Fruit fly (Drosophila melanogaster) whole organism, embryonic: ENCODE data around the gene Papss.

ENCODE experiments used
- Abd-B ChIP-seq: fragments of 200-800 bp; sonication (Bioruptor generic); optimal IDR thresholded peaks from 2 replicates; lab custom pipeline; 2018; ENCODE audit warnings: missing biosample characterization, mild to moderate bottlenecking, missing genetic modification characterization, moderate library complexity
- Bgb ChIP-seq: fragments of 200-800 bp; sonication (Bioruptor generic); IDR thresholded peaks from 2 replicates; pipeline ENCODE4 v1.3.6; 2022; ENCODE audit warnings: missing biosample characterization, missing genetic modification characterization; ENCODE audit not compliant: partially characterized antibody
- Bteb2 ChIP-seq: fragments of 200-800 bp; sonication (Bioruptor generic); optimal IDR thresholded peaks from 2 replicates; lab custom pipeline; 2016; ENCODE audit warnings: missing biosample characterization, missing genetic modification characterization
- CG1024 ChIP-seq: fragments of 200-800 bp; sonication (Bioruptor generic); IDR thresholded peaks from 2 replicates; pipeline ENCODE4 v1.3.6; 2022; ENCODE audit warnings: missing biosample characterization, missing genetic modification characterization
- CG10267 ChIP-seq: fragments of 200-800 bp; sonication (Bioruptor generic); optimal IDR thresholded peaks from 2 replicates; lab custom pipeline; 2018; ENCODE audit warnings: missing biosample characterization, mild to moderate bottlenecking, missing genetic modification characterization, moderate library complexity
- CG11695 ChIP-seq: fragments of 200-800 bp; sonication (Bioruptor generic); IDR thresholded peaks from 3 replicates; pipeline ENCODE4 v1.3.6; 2022; ENCODE audit warnings: missing biosample characterization, missing genetic modification characterization
- CG11696 ChIP-seq: fragments of 200-800 bp; sonication (Bioruptor generic); IDR thresholded peaks from 2 replicates; pipeline ENCODE4 v1.3.6; 2022; ENCODE audit warnings: missing biosample characterization, missing genetic modification characterization
- CG14441 ChIP-seq: fragments of 200-800 bp; sonication (Bioruptor generic); IDR thresholded peaks from 2 replicates; pipeline ENCODE4 v1.3.6; 2022; ENCODE audit warnings: missing biosample characterization, missing genetic modification characterization
- CG17186 ChIP-seq: fragments of 200-800 bp; sonication (Bioruptor generic); optimal IDR thresholded peaks from 3 replicates; lab custom pipeline; 2017; ENCODE audit warnings: missing biosample characterization, missing genetic modification reagents, missing genetic modification characterization
- CG17912 ChIP-seq: fragments of 200-800 bp; sonication (Bioruptor generic); optimal IDR thresholded peaks from 2 replicates; lab custom pipeline; 2018; ENCODE audit warnings: missing biosample characterization, mild to moderate bottlenecking, missing genetic modification characterization
- CG31365 ChIP-seq: fragments of 200-800 bp; sonication (Bioruptor generic); optimal IDR thresholded peaks from 2 replicates; lab custom pipeline; 2018; ENCODE audit warnings: missing biosample characterization, mild to moderate bottlenecking, missing genetic modification characterization
- CG33213 ChIP-seq: fragments of 200-800 bp; sonication (Bioruptor generic); optimal IDR thresholded peaks from 3 replicates; lab custom pipeline; 2016; ENCODE audit warnings: missing biosample characterization, missing genetic modification characterization
- CG6791 ChIP-seq: fragments of 200-800 bp; sonication (Bioruptor generic); IDR thresholded peaks from 3 replicates; pipeline ENCODE4 v1.3.6; 2022; ENCODE audit warnings: missing biosample characterization, missing genetic modification characterization; ENCODE audit not compliant: partially characterized antibody
- CG8388 ChIP-seq: fragments of 200-800 bp; sonication (Bioruptor generic); optimal IDR thresholded peaks from 2 replicates; lab custom pipeline; 2019; ENCODE audit warnings: missing biosample characterization, mild to moderate bottlenecking, missing genetic modification characterization, moderate library complexity
- CG8478 ChIP-seq: fragments of >200 bp; optimal IDR thresholded peaks from 2 replicates; lab custom pipeline; 2018
- CG8924 ChIP-seq: fragments of 200-800 bp; optimal IDR thresholded peaks from 3 replicates; lab custom pipeline; 2019; ENCODE audit warnings: missing biosample characterization, mild to moderate bottlenecking, missing genetic modification characterization, moderate library complexity
- CG9437 ChIP-seq: fragments of 200-800 bp; sonication (Bioruptor generic); optimal IDR thresholded peaks from 2 replicates; lab custom pipeline; 2018; ENCODE audit warnings: missing biosample characterization, mild to moderate bottlenecking, missing genetic modification characterization
- CHES-1-like ChIP-seq: fragments of 200-800 bp; sonication (Bioruptor generic); optimal IDR thresholded peaks from 2 replicates; lab custom pipeline; 2016; ENCODE audit warnings: missing biosample characterization, missing genetic modification characterization
- E2f2 ChIP-seq: fragments of 200-800 bp; sonication (Bioruptor generic); IDR thresholded peaks from 2 replicates; pipeline ENCODE4 v1.3.6; 2022; ENCODE audit warnings: missing biosample characterization, missing genetic modification characterization
- Fer2 ChIP-seq: fragments of 200-800 bp; sonication (Bioruptor generic); optimal IDR thresholded peaks from 2 replicates; lab custom pipeline; 2018; ENCODE audit warnings: missing biosample characterization, mild to moderate bottlenecking, missing genetic modification characterization, moderate library complexity
- HmgD ChIP-seq: fragments of 200-800 bp; sonication (Bioruptor generic); optimal IDR thresholded peaks from 3 replicates; lab custom pipeline; 2016; ENCODE audit warnings: missing biosample characterization, missing genetic modification characterization
- Hmx ChIP-seq: fragments of 200-800 bp; sonication (Bioruptor generic); optimal IDR thresholded peaks from 2 replicates; lab custom pipeline; 2016; ENCODE audit warnings: missing biosample characterization, missing genetic modification characterization
- Jarid2 ChIP-seq: fragments of 200-800 bp; sonication (Bioruptor generic); optimal IDR thresholded peaks from 3 replicates; lab custom pipeline; 2017; ENCODE audit warnings: mild to moderate bottlenecking, missing biosample characterization, missing genetic modification reagents, missing genetic modification characterization
- Mad ChIP-seq: fragments of 200-800 bp; sonication (Bioruptor generic); optimal IDR thresholded peaks from 2 replicates; lab custom pipeline; 2016; ENCODE audit warnings: missing biosample characterization, missing genetic modification characterization
- Med ChIP-seq: fragments of 200-800 bp; sonication (Bioruptor generic); peaks from one replicate; lab custom pipeline; 2016; ENCODE audit warnings: missing biosample characterization, missing genetic modification characterization, mild to moderate bottlenecking, inconsistent platforms, moderate library complexity
- Sox102F ChIP-seq: fragments of 200-800 bp; sonication (Bioruptor generic); optimal IDR thresholded peaks from 2 replicates; lab custom pipeline; 2018; ENCODE audit warnings: missing biosample characterization, mild to moderate bottlenecking, missing genetic modification characterization, moderate library complexity
- ab ChIP-seq: fragments of 200-800 bp; sonication (Bioruptor generic); optimal IDR thresholded peaks from 2 replicates; lab custom pipeline; 2016; ENCODE audit warnings: missing biosample characterization, missing genetic modification characterization
- ato ChIP-seq: fragments of 200-800 bp; sonication (Bioruptor generic); IDR thresholded peaks from 2 replicates; pipeline ENCODE4 v1.3.6; 2022; ENCODE audit warnings: missing biosample characterization, missing genetic modification characterization; ENCODE audit not compliant: partially characterized antibody
- az2 ChIP-seq: fragments of 200-800 bp; sonication (Bioruptor generic); optimal IDR thresholded peaks from 3 replicates; lab custom pipeline; 2016; ENCODE audit warnings: missing biosample characterization, missing genetic modification characterization
- bigmax ChIP-seq: fragments of 200-800 bp; sonication (Bioruptor generic); optimal IDR thresholded peaks from 2 replicates; lab custom pipeline; 2018; ENCODE audit warnings: missing biosample characterization, mild to moderate bottlenecking, missing genetic modification characterization
- cad ChIP-seq: fragments of >200 bp; optimal IDR thresholded peaks from 2 replicates; lab custom pipeline; 2017; ENCODE audit warnings: missing biosample characterization, missing genetic modification characterization
- caup ChIP-seq: fragments of 200-800 bp; sonication (Bioruptor generic); optimal IDR thresholded peaks from 3 replicates; lab custom pipeline; 2017; ENCODE audit warnings: missing biosample characterization, mild to moderate bottlenecking, missing genetic modification characterization, moderate library complexity; ENCODE audit not compliant: severe bottlenecking
- crp ChIP-seq, 2 experiments: fragments of 200-800 bp; sonication (Bioruptor generic); optimal IDR thresholded peaks; 2 replicates in 1 of 2; 3 replicates in 1 of 2; lab custom pipeline; 2017; ENCODE audit warnings: missing biosample characterization in 2 of 2, missing genetic modification characterization in 2 of 2, mild to moderate bottlenecking in 1 of 2, moderate library complexity in 1 of 2
- ems ChIP-seq: fragments of 200-800 bp; sonication (Bioruptor generic); optimal IDR thresholded peaks from 3 replicates; lab custom pipeline; 2016; ENCODE audit warnings: missing biosample characterization, missing genetic modification characterization
- fru ChIP-seq: fragments of >200 bp; optimal IDR thresholded peaks from 2 replicates; lab custom pipeline; 2017
- gsb-n ChIP-seq: fragments of 200-800 bp; sonication (Bioruptor generic); optimal IDR thresholded peaks from 3 replicates; lab custom pipeline; 2018; ENCODE audit warnings: missing biosample characterization, mild to moderate bottlenecking, missing genetic modification characterization
- gt ChIP-seq: fragments of 200-800 bp; sonication (Bioruptor generic); IDR thresholded peaks from 2 replicates; pipeline ENCODE4 v1.3.6; 2022; ENCODE audit warnings: missing biosample characterization, missing genetic modification characterization
- hb ChIP-seq: fragments of 200-800 bp; sonication (Bioruptor generic); IDR thresholded peaks from 3 replicates; pipeline ENCODE4 v1.3.6; 2022; ENCODE audit warnings: missing biosample characterization, missing genetic modification characterization; ENCODE audit not compliant: partially characterized antibody
- her ChIP-seq: fragments of 200-800 bp; sonication (Bioruptor generic); optimal IDR thresholded peaks from 2 replicates; lab custom pipeline; 2016; ENCODE audit warnings: missing biosample characterization, missing genetic modification characterization
- hkb ChIP-seq, 2 experiments: fragments of 200-800 bp in 1 of 2; fragments of >200 bp in 1 of 2; sonication (Bioruptor generic) in 1 of 2; IDR thresholded peaks in 1 of 2; optimal IDR thresholded peaks in 1 of 2; 2 replicates each; pipeline versions ENCODE4 v1.3.6 to Lab custom; 2017 to 2022; ENCODE audit warnings: missing biosample characterization in 1 of 2, missing genetic modification characterization in 1 of 2
- ind ChIP-seq: fragments of 200-800 bp; sonication (Bioruptor generic); optimal IDR thresholded peaks from 3 replicates; lab custom pipeline; 2016; ENCODE audit warnings: missing biosample characterization, missing genetic modification characterization
- insv ChIP-seq, 2 experiments: fragments of 200-800 bp; sonication (Bioruptor generic); optimal IDR thresholded peaks; 3 replicates each; lab custom pipeline; 2016 to 2018; ENCODE audit warnings: missing biosample characterization in 2 of 2, missing genetic modification characterization in 2 of 2
- knrl ChIP-seq: fragments of 200-800 bp; sonication (Bioruptor generic); IDR thresholded peaks from 3 replicates; pipeline ENCODE4 v1.3.6; 2022; ENCODE audit warnings: missing biosample characterization, missing genetic modification characterization; ENCODE audit not compliant: partially characterized antibody
- lab ChIP-seq: fragments of 200-800 bp; sonication (Bioruptor generic); optimal IDR thresholded peaks from 3 replicates; lab custom pipeline; 2017; ENCODE audit warnings: missing biosample characterization, missing genetic modification characterization, mild to moderate bottlenecking, moderate library complexity, missing genetic modification reagents
- lbe ChIP-seq: fragments of 200-800 bp; sonication (Bioruptor generic); optimal IDR thresholded peaks from 2 replicates; lab custom pipeline; 2016; ENCODE audit warnings: missing biosample characterization, mild to moderate bottlenecking, missing genetic modification characterization
- nerfin-2 ChIP-seq: fragments of 200-800 bp; sonication (Bioruptor generic); IDR thresholded peaks from 2 replicates; pipeline ENCODE4 v1.3.6; 2022; ENCODE audit warnings: missing biosample characterization, missing genetic modification characterization; ENCODE audit not compliant: partially characterized antibody
- nom ChIP-seq: fragments of 200-800 bp; sonication (Bioruptor generic); optimal IDR thresholded peaks from 2 replicates; lab custom pipeline; 2017; ENCODE audit warnings: missing biosample characterization, missing genetic modification characterization, mild to moderate bottlenecking, moderate library complexity, missing genetic modification reagents
- org-1 ChIP-seq: fragments of 200-800 bp; sonication (Bioruptor generic); optimal IDR thresholded peaks from 2 replicates; lab custom pipeline; 2017; ENCODE audit warnings: missing biosample characterization, missing genetic modification characterization
- psq ChIP-seq: fragments of 200-800 bp; sonication (Bioruptor generic); optimal IDR thresholded peaks from 2 replicates; lab custom pipeline; 2017; ENCODE audit warnings: missing biosample characterization, missing genetic modification characterization
- trem ChIP-seq: fragments of 200-800 bp; optimal IDR thresholded peaks from 3 replicates; lab custom pipeline; 2019; ENCODE audit warnings: missing biosample characterization, mild to moderate bottlenecking, missing genetic modification characterization, moderate library complexity

The Papss gene

DNA sequence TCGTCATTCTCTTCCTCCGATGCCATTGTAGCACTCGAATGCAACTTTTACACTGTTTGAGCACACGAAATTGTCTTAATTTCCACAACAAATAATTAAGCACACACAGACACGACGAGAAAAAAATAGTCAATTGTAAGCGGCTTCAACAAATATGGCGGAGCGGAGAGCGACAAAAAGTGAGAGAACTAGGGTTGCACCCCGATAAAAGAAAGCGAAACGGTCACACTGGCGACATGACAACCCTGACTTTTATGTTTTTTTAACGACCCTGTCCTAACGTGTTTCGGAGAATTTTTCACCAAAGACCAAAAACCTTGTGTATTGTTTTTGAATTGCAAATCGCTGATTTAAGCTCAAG, 64.9 kb downstream of the Papss start, which contains the start of the genes Mi-2 and Prp3 (continued):
- TF ChIP-seq CG11695 (GFP tag; lab: Robert Waterston, UW) (no peak; the same call in 2 of the 3 replicates), lab (GFP tag; lab: Kevin White, UChicago) (no peak), CG31365 (no peak), CG17186 (GFP tag; lab: Kevin White, UChicago) (peak; percentile 23), fru (no peak), org-1 (no peak), CG8388 (GFP tag; lab: Kevin White, UChicago) (no peak), Bgb (peak; percentile 53; the same call in 1 of the 2 replicates), Bteb2 (peak; percentile 29), bigmax (GFP tag; lab: Kevin White, UChicago) (no peak), CG1024 (no peak), cad (GFP tag; lab: Kevin White, UChicago) (no peak), gsb-n (tag; lab: Kevin White, UChicago) (no peak), Med (GFP tag; lab: Kevin White, UChicago) (peak; percentile 88), lbe (GFP tag; lab: Kevin White, UChicago) (no peak), CG11696 (no peak), Hmx (GFP tag; lab: Kevin White, UChicago) (no peak), CG6791 (GFP tag; lab: Robert Waterston, UW) (peak; percentile 54; the same call in 2 of the 3 replicates), CG14441 (GFP tag; lab: Robert Waterston, UW) (no peak), her (GFP tag; lab: Kevin White, UChicago) (peak; percentile 47), Sox102F (GFP tag; lab: Kevin White, UChicago) (no peak), ab (no peak), CG10267 (peak; percentile 52), CG33213 (GFP tag; lab: Kevin White, UChicago) (peak; percentile 56), ato (GFP tag; lab: Robert Waterston, UW) (no peak), CHES-1-like (GFP tag; lab: Kevin White, UChicago) (peak; percentile 61), psq (GFP tag; lab: Kevin White, UChicago) (no peak), nom (GFP tag; lab: Kevin White, UChicago) (peak; percentile 70), az2 (GFP tag; lab: Kevin White, UChicago) (no peak), ind (no peak), crp (GFP tag; optimal IDR thresholded peaks at IDR 0.05; lab: Kevin White, UChicago) (peak in 1 of 2 experiments; percentile 26), knrl (GFP tag; lab: Robert Waterston, UW) (peak; percentile 19; the same call in 1 of the 3 replicates), CG8924 (peak; percentile 71), CG9437 (GFP tag; lab: Kevin White, UChicago) (no peak), CG8478 (lab: Kevin White, UChicago) (no peak), nerfin-2 (GFP tag; lab: Robert Waterston, UW) (no peak), CG17912 (GFP tag; lab: Kevin White, UChicago) (peak; percentile 42), insv (GFP tag; optimal IDR thresholded peaks at IDR 0.05; lab: Kevin White, UChicago) (peak in 1 of 2 experiments; percentile 38), Fer2 (tag; lab: Kevin White, UChicago) (no peak), Jarid2 (GFP tag; lab: Kevin White, UChicago) (no peak), caup (GFP tag; lab: Kevin White, UChicago) (peak; percentile 40), trem (tag; lab: Kevin White, UChicago) (peak; percentile 51), hkb (optimal IDR thresholded peaks at IDR 0.05; lab: Kevin White, UChicago) (no peak), hkb (GFP tag; IDR thresholded peaks at IDR 0.05; lab: Robert Waterston, UW) (0 out of 2 replicates have a peak, but pooled peaks have one; percentile 22), E2f2 (peak; percentile 62), ems (GFP tag; lab: Kevin White, UChicago) (no peak), hb (GFP tag; lab: Robert Waterston, UW) (no peak), HmgD (GFP tag; lab: Kevin White, UChicago) (peak; percentile 57), gt (GFP tag; lab: Robert Waterston, UW) (no peak), Abd-B (GFP tag; lab: Kevin White, UChicago) (peak; percentile 76), Mad (GFP tag; lab: Kevin White, UChicago) (peak; percentile 32)
